Worm (Caenorhabditis elegans): Measurements from ENCODE around the gene srsx-16.
A peak's percentile ranks its signal among the peaks of the same experiment; 100 is the strongest.

The srsx-16 gene

ce11 chrIV:5619643-5620042 is at the start of gene srsx-16:
srsx-16 (minus strand) TSS chrIV:5619743.
- TF ChIP-seq F37D6.2 (tag; optimal IDR thresholded peaks at IDR 0.05) (no peak), spr-3 (GFP tag; optimal IDR thresholded peaks at IDR 0.05) (no peak), zip-11 (GFP tag; IDR thresholded peaks at IDR 0.05) (no peak), Y75B8A.6 (GFP tag; IDR thresholded peaks at IDR 0.05) (no peak), hif-1 (tag; optimal IDR thresholded peaks at IDR 0.05) (no peak), nhr-102 (tag; optimal IDR thresholded peaks at IDR 0.05) (no peak)

- TF ChIP-seq lin-1 (GFP tag; IDR thresholded peaks at IDR 0.05) (no peak), nhr-237 (tag; optimal IDR thresholded peaks at IDR 0.05) (no peak), ceh-28 (tag; optimal IDR thresholded peaks at IDR 0.05) (no peak), ceh-32 (tag; optimal IDR thresholded peaks at IDR 0.05; ENCODE audit: poor library complexity) (no peak), ctbp-1 (GFP tag; IDR thresholded peaks at IDR 0.05) (0 out of 2 replicates have a peak, but pooled peaks have one; percentile 19), egl-43 (GFP tag; IDR thresholded peaks at IDR 0.05) (no peak), nhr-11 (tag; optimal IDR thresholded peaks at IDR 0.05) (peak; percentile 43), madf-5 (GFP tag; IDR thresholded peaks at IDR 0.05) (0 out of 4 replicates have a peak, but pooled peaks of 1 of the 2 experiments have one; percentile 16), rbr-2 (tag; optimal IDR thresholded peaks at IDR 0.05) (peak; percentile 5), nhr-25 (tag; optimal IDR thresholded peaks at IDR 0.05; ENCODE audit: borderline replicate concordance, insufficient read depth) (no peak), lsy-2 (tag; optimal IDR thresholded peaks at IDR 0.05) (peak in 1 of 2 experiments; percentile 62), ztf-7 (tag; optimal IDR thresholded peaks at IDR 0.05) (peak; percentile 42), Y105C5A.15 (GFP tag; IDR thresholded peaks at IDR 0.05) (no peak), dmd-6 (GFP tag; IDR thresholded peaks at IDR 0.05) (0 out of 2 replicates have a peak, but pooled peaks have one; percentile 18), nhr-28 (tag; optimal IDR thresholded peaks at IDR 0.05) (peak; percentile 50), mep-1 (tag; optimal IDR thresholded peaks at IDR 0.05) (peak; percentile 57), hlh-30 (tag; optimal IDR thresholded peaks at IDR 0.05; ENCODE audit: insufficient read depth) (peak; percentile 45), daf-16 (GFP tag; optimal IDR thresholded peaks at IDR 0.05) (peak in 1 of 2 experiments; percentile 86), daf-16 (tag; optimal IDR thresholded peaks at IDR 0.05) (peak; percentile 88), lin-38 (GFP tag; IDR thresholded peaks at IDR 0.05) (no peak), ceh-20 (GFP tag; IDR thresholded peaks at IDR 0.05) (0 out of 2 replicates have a peak, but pooled peaks have one; percentile 17), dmd-9 (GFP tag; IDR thresholded peaks at IDR 0.05) (0 out of 2 replicates have a peak, but pooled peaks have one; percentile 5), nhr-6 (tag; optimal IDR thresholded peaks at IDR 0.05) (peak; percentile 64), mxl-3 (GFP tag; optimal IDR thresholded peaks at IDR 0.05) (peak; percentile 16), hif-1 (tag; optimal IDR thresholded peaks at IDR 0.05) (peak in 1 of 2 experiments; percentile 23), spr-3 (GFP tag; optimal IDR thresholded peaks at IDR 0.05) (no peak), dve-1 (tag; optimal IDR thresholded peaks at IDR 0.05; ENCODE audit: insufficient read depth) (peak; percentile 71), hlh-11 (tag; optimal IDR thresholded peaks at IDR 0.05) (peak; percentile 76), duxl-1 (tag; optimal IDR thresholded peaks at IDR 0.05; ENCODE audit: poor library complexity) (peak; percentile 15), hmg-1.1 (GFP tag; IDR thresholded peaks at IDR 0.05) (peak; percentile 40; the same call in 1 of the 2 replicates), dpl-1 (GFP tag; optimal IDR thresholded peaks at IDR 0.05) (peak; percentile 11), aha-1 (tag) (no peak), php-3 (GFP tag; IDR thresholded peaks at IDR 0.05) (0 out of 2 replicates have a peak, but pooled peaks have one; percentile 54), mxl-2 (GFP tag; conservative IDR thresholded peaks at IDR 0.05) (no peak), mdl-1 (tag; optimal IDR thresholded peaks at IDR 0.05) (peak in 1 of 2 experiments; percentile 57), vab-7 (GFP tag; IDR thresholded peaks at IDR 0.05) (0 out of 2 replicates have a peak, but pooled peaks have one; percentile 16), unc-39 (tag; optimal IDR thresholded peaks at IDR 0.05) (no peak), nhr-77 (tag; optimal IDR thresholded peaks at IDR 0.05) (peak; percentile 16)
Measured at ce11 chrIV:5667191-5667590, 47.6 kb upstream of the srsx-16 start.

All from whole organism, L4 larva.